Worm (Caenorhabditis elegans) whole organism, late embryonic: ENCODE measurements around the gene F23H11.5.

Experiments used
- C08G9.2 ChIP-seq: sonication (generic microtip); optimal IDR thresholded peaks from 2 replicates; lab custom pipeline; 2016; ENCODE audit warnings: mild to moderate bottlenecking, missing genetic modification characterization, moderate library complexity, missing compliant biosample characterization
- C38D4.7 ChIP-seq: fragments of 200-800 bp; sonication (Bioruptor generic); optimal IDR thresholded peaks from 2 replicates; lab custom pipeline; 2018; ENCODE audit warnings: mild to moderate bottlenecking, missing genetic modification characterization, moderate library complexity, missing compliant biosample characterization
- K02D7.2 ChIP-seq: sonication (generic microtip); optimal IDR thresholded peaks from 2 replicates; lab custom pipeline; 2017; ENCODE audit warnings: mild to moderate bottlenecking, missing genetic modification characterization, missing compliant biosample characterization
- T23F11.4 ChIP-seq: fragments of 200-800 bp; sonication (Bioruptor generic); optimal IDR thresholded peaks from 2 replicates; lab custom pipeline; 2018; ENCODE audit warnings: mild to moderate bottlenecking, missing genetic modification characterization, missing compliant biosample characterization
- Y22D7AL.16 ChIP-seq: sonication (generic microtip); optimal IDR thresholded peaks from 2 replicates; lab custom pipeline; 2016; ENCODE audit warnings: missing genetic modification characterization, missing compliant biosample characterization
- ahr-1 ChIP-seq: sonication (generic microtip); optimal IDR thresholded peaks from 2 replicates; lab custom pipeline; 2016; ENCODE audit warnings: missing genetic modification characterization, missing compliant biosample characterization
- ceh-19 ChIP-seq: fragments of 200-800 bp; sonication (Bioruptor generic); optimal IDR thresholded peaks from 2 replicates; lab custom pipeline; 2018; ENCODE audit warnings: mild to moderate bottlenecking, missing genetic modification characterization, missing compliant biosample characterization
- ceh-2 ChIP-seq: sonication (generic microtip); optimal IDR thresholded peaks from 2 replicates; lab custom pipeline; 2016; ENCODE audit warnings: missing genotype, missing genetic modification characterization, missing compliant biosample characterization
- ceh-22 ChIP-seq: sonication (generic microtip); optimal IDR thresholded peaks from 2 replicates; lab custom pipeline; 2017; ENCODE audit warnings: missing biosample characterization, missing genetic modification characterization
- ceh-48 ChIP-seq: sonication (generic microtip); optimal IDR thresholded peaks from 2 replicates; lab custom pipeline; 2016; ENCODE audit warnings: missing genetic modification characterization, inconsistent platforms, missing compliant biosample characterization
- elt-2 ChIP-seq: sonication (generic microtip); optimal IDR thresholded peaks from 2 replicates; lab custom pipeline; 2016; ENCODE audit warnings: missing genetic modification reagents, missing genetic modification characterization, missing compliant biosample characterization
- ets-4 ChIP-seq: sonication (generic microtip); optimal IDR thresholded peaks from 2 replicates; lab custom pipeline; 2016; ENCODE audit warnings: missing genetic modification characterization, missing compliant biosample characterization
- eyg-1 ChIP-seq: sonication (generic microtip); optimal IDR thresholded peaks from 2 replicates; lab custom pipeline; 2016; ENCODE audit warnings: missing genotype, missing genetic modification characterization, missing compliant biosample characterization
- fkh-10 ChIP-seq: fragments of 150-350 bp; optimal IDR thresholded peaks from 2 replicates; lab custom pipeline; 2014; ENCODE audit warnings: missing biosample characterization, missing genetic modification reagents, missing genetic modification characterization
- hlh-13 ChIP-seq: fragments of 200-800 bp; sonication (Bioruptor generic); optimal IDR thresholded peaks from 2 replicates; lab custom pipeline; 2018; ENCODE audit warnings: mild to moderate bottlenecking, missing genetic modification characterization, missing compliant biosample characterization
- hlh-30 ChIP-seq: sonication (generic microtip); optimal IDR thresholded peaks from 2 replicates; lab custom pipeline; 2017; ENCODE audit warnings: antibody characterized with exemption, missing genetic modification characterization, missing compliant biosample characterization; ENCODE audit not compliant: insufficient read depth
- hlh-6 ChIP-seq: sonication (generic microtip); optimal IDR thresholded peaks from 2 replicates; lab custom pipeline; 2016; ENCODE audit warnings: missing genotype, missing genetic modification characterization, missing compliant biosample characterization
- hlh-8 ChIP-seq: sonication (generic microtip); optimal IDR thresholded peaks from 2 replicates; lab custom pipeline; 2016; ENCODE audit warnings: missing genotype, missing genetic modification characterization, missing compliant biosample characterization
- lim-6 ChIP-seq: sonication (generic microtip); optimal IDR thresholded peaks from 2 replicates; lab custom pipeline; 2016; ENCODE audit warnings: missing genetic modification characterization, missing compliant biosample characterization
- nfya-1 ChIP-seq: sonication (generic microtip); optimal IDR thresholded peaks from 2 replicates; lab custom pipeline; 2017; ENCODE audit warnings: missing genetic modification characterization, mild to moderate bottlenecking, missing compliant biosample characterization, antibody characterized with exemption, moderate library complexity
- nhr-232 ChIP-seq: sonication (generic microtip); optimal IDR thresholded peaks from 2 replicates; lab custom pipeline; 2016; ENCODE audit warnings: missing genetic modification characterization, missing compliant biosample characterization
- npax-4 ChIP-seq: sonication (generic microtip); optimal IDR thresholded peaks from 2 replicates; lab custom pipeline; 2016; ENCODE audit warnings: missing genetic modification characterization, missing compliant biosample characterization
- odd-2 ChIP-seq: sonication (generic microtip); optimal IDR thresholded peaks from 2 replicates; lab custom pipeline; 2017; ENCODE audit warnings: antibody characterized with exemption, mild to moderate bottlenecking, missing genetic modification characterization, missing compliant biosample characterization
- pag-3 ChIP-seq: sonication (generic microtip); optimal IDR thresholded peaks from 2 replicates; lab custom pipeline; 2016; ENCODE audit warnings: missing compliant biosample characterization, missing genetic modification characterization, borderline replicate concordance
- pax-1 ChIP-seq: fragments of 150-350 bp; optimal IDR thresholded peaks from 2 replicates; lab custom pipeline; 2014; ENCODE audit warnings: missing biosample characterization, missing genetic modification characterization
- pha-2 ChIP-seq: sonication (generic microtip); optimal IDR thresholded peaks from 2 replicates; lab custom pipeline; 2017; ENCODE audit warnings: mild to moderate bottlenecking, missing genetic modification characterization, missing compliant biosample characterization
- pha-4 ChIP-seq: fragments of 150-350 bp; optimal IDR thresholded peaks from 2 replicates; lab custom pipeline; 2018; ENCODE audit warnings: missing biosample characterization, missing genetic modification reagents, missing genetic modification characterization
- pqm-1 ChIP-seq: sonication (generic microtip); optimal IDR thresholded peaks from 2 replicates; lab custom pipeline; 2016; ENCODE audit warnings: missing genetic modification characterization, missing compliant biosample characterization
- sdc-2 ChIP-seq: sonication (generic microtip); optimal IDR thresholded peaks from 2 replicates; lab custom pipeline; 2016; ENCODE audit warnings: missing genotype, missing genetic modification characterization, missing compliant biosample characterization
- sox-2 ChIP-seq: fragments of 200-800 bp; sonication (Bioruptor generic); IDR thresholded peaks from 2 replicates; pipeline ENCODE4 v1.3.6; 2022; ENCODE audit warnings: missing genetic modification reagents, missing genetic modification characterization, missing compliant biosample characterization
- syd-9 ChIP-seq: sonication (generic microtip); optimal IDR thresholded peaks from 2 replicates; lab custom pipeline; 2016; ENCODE audit warnings: mild to moderate bottlenecking, missing genetic modification characterization, moderate library complexity, missing compliant biosample characterization
- tbx-2 ChIP-seq: sonication (generic microtip); optimal IDR thresholded peaks from 2 replicates; lab custom pipeline; 2016; ENCODE audit warnings: missing genetic modification characterization, missing compliant biosample characterization
- tbx-7 ChIP-seq: sonication (generic microtip); optimal IDR thresholded peaks from 2 replicates; lab custom pipeline; 2016; ENCODE audit warnings: missing genotype, missing genetic modification characterization, missing compliant biosample characterization
- ttx-3 ChIP-seq: sonication (generic microtip); optimal IDR thresholded peaks from 2 replicates; lab custom pipeline; 2016; ENCODE audit warnings: missing genetic modification reagents, missing genetic modification characterization, missing compliant biosample characterization
- unc-3 ChIP-seq, 2 experiments: fragments of 200-800 bp in 1 of 2; sonication (Bioruptor generic) in 1 of 2; sonication (generic microtip) in 1 of 2; conservative IDR thresholded peaks in 1 of 2; optimal IDR thresholded peaks in 1 of 2; 2 replicates each; pipeline versions ENCODE4 v1.3.6 to Lab custom; 2016 to 2022; ENCODE audit warnings: missing compliant biosample characterization in 2 of 2, missing genetic modification characterization in 2 of 2, missing genetic modification reagents in 1 of 2
- unc-86 ChIP-seq: sonication (generic microtip); optimal IDR thresholded peaks from 2 replicates; lab custom pipeline; 2016; ENCODE audit warnings: missing genetic modification characterization, missing compliant biosample characterization

Gene F23H11.5

DNA sequence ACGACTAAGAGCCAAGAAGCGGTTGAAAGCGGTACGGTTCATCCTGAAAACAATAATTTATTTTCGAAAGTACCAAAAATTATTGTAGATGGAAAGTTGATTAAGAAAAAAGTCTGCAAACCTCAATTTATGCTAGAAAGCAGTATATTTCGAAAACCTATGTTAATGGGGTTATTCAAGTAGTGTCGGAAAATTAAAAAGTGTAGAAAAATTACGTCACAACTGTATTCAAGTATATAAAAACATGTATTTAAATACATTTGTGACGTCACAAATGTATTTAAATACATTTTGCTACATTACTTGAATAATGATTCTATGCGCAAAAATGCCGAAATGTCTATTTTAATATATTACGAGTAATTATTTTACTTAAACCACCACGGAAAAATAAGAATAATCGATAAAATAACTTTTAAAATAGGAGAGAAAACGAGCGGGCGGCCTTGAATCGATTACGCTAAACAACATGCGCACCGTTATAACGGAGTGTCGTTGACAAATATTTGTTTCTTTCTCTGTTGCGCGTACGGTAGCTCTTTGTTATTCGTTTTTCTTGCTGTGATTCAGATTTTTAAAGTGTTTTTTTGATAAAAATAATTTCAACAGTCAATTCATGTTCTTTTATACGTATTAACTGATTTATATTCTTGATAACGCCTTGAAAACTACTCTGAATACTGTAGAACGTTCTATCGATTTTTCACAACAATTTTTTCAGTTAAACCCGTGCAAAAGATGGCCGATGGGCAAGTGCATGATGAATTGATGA lies at the start of gene F23H11.5, which contains the start of gene bra-2:
Gene F23H11.5 (minus strand): TSS at position 51 of the 772 bp plus-strand sequence.
Gene bra-2 (plus strand): TSS at position 722 of the 772 bp plus-strand sequence.
- peak; percentile 57 for TF ChIP-seq ceh-48
- TF ChIP-seq npax-4 (tag; lab: Kevin White, UChicago), result no peak

DNA sequence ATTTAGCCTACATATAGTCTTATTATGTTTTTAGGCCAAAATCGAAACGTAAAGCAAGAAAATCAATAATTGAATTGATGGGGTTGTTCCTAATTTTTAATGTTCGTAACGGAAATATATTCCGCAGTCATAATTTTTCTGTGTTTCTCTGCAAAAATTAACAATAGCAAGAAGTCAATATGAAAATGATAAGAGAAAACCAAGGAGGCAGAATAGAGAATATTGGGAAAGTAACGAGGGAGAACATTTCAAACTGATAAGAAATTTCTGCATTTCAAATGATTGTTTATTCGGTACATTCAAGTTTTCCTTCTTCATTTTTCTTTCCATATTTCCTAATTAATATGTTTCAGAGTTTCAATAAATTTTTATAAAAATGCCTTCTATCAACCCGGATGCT lies 45.6 kb upstream of the F23H11.5 start, which contains the start of gene fbxa-54:
Gene fbxa-54 (plus strand): TSS at position 354 of the 400 bp plus-strand sequence.
- no peak for TF ChIP-seq ceh-22 (tag; lab: Kevin White, UChicago)
- TF ChIP-seq unc-86 (tag; lab: Kevin White, UChicago), result no peak
- TF ChIP-seq elt-2, result no peak
- TF ChIP-seq pax-1 (tag; lab: Kevin White, UChicago), result no peak
- TF ChIP-seq pha-2 (tag; lab: Kevin White, UChicago), result no peak
- TF ChIP-seq sdc-2, result no peak
- no peak for TF ChIP-seq nfya-1 (tag; lab: Kevin White, UChicago)
- no peak for TF ChIP-seq pha-4 (tag; lab: Kevin White, UChicago)
- no peak for TF ChIP-seq pag-3 (tag; lab: Kevin White, UChicago)
- TF ChIP-seq unc-3 (GFP tag; conservative IDR thresholded peaks at IDR 0.05; lab: Robert Waterston, UW), result no peak
- no peak for TF ChIP-seq unc-3 (tag; optimal IDR thresholded peaks at IDR 0.05; lab: Kevin White, UChicago)
- no peak for TF ChIP-seq ceh-19 (GFP tag; lab: Kevin White, UChicago)
- no peak for TF ChIP-seq ttx-3 (tag; lab: Kevin White, UChicago)
- TF ChIP-seq eyg-1 (tag; lab: Kevin White, UChicago), result no peak
- TF ChIP-seq tbx-2, result no peak
- TF ChIP-seq hlh-30, result no peak
- no peak for TF ChIP-seq syd-9 (tag; lab: Kevin White, UChicago)
- no peak for TF ChIP-seq ahr-1 (tag; lab: Kevin White, UChicago)
- TF ChIP-seq tbx-7 (tag; lab: Kevin White, UChicago), result no peak
- no peak for TF ChIP-seq ceh-2 (tag; lab: Kevin White, UChicago)
- TF ChIP-seq lim-6, result no peak
- TF ChIP-seq, all 69 proteins: peak for 0

DNA sequence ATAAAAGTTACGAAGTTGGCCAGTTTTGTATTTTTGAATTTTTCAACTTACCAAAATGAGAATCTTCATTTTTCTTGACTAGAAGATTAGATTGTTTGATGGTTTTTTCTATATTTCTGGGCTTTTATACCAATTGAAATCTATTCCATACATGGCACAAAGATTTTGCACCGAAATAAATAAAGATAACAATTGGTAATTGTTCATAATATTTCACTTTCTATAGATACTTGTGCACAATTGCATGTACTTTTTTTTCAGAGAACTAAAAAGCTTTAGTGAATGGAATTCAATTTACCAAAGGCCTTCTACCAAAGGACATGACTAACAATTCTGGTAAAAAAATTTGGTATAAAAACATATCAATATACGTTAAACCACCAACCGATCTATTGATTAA lies 44.2 kb upstream of the F23H11.5 start, which contains the start of the genes T12B5.15 and T12B5.14:
Gene T12B5.15 (minus strand): TSS at position 101 of the 400 bp plus-strand sequence.
Gene T12B5.14 (plus strand): TSS at position 321 of the 400 bp plus-strand sequence.
- TF ChIP-seq odd-2, result no peak
- no peak for TF ChIP-seq ahr-1 (tag; lab: Kevin White, UChicago)
- TF ChIP-seq nhr-232 (tag; lab: Kevin White, UChicago), result no peak
- TF ChIP-seq pag-3 (tag; lab: Kevin White, UChicago), result no peak
- TF ChIP-seq Y22D7AL.16 (tag; lab: Kevin White, UChicago), result no peak
- no peak for TF ChIP-seq tbx-2
- TF ChIP-seq hlh-6, result no peak
- TF ChIP-seq sox-2, result no peak
- no peak for TF ChIP-seq hlh-8
- TF ChIP-seq C38D4.7 (GFP tag; lab: Kevin White, UChicago), result no peak
- no peak for TF ChIP-seq ttx-3 (tag; lab: Kevin White, UChicago)
- TF ChIP-seq ets-4 (tag; lab: Kevin White, UChicago), result no peak
- TF ChIP-seq K02D7.2, result no peak
- no peak for TF ChIP-seq C08G9.2 (tag; lab: Kevin White, UChicago)
- no peak for TF ChIP-seq T23F11.4 (GFP tag; lab: Kevin White, UChicago)
- no peak for TF ChIP-seq pqm-1 (tag; lab: Kevin White, UChicago)
- no peak for TF ChIP-seq ceh-2 (tag; lab: Kevin White, UChicago)
- no peak for TF ChIP-seq fkh-10
- TF ChIP-seq hlh-13, result no peak
- TF ChIP-seq, all 69 proteins: peak for 0
